Fruit fly (Drosophila melanogaster) whole organism, prepupa: ENCODE results near the gene Kr-h1.

Experiments
- Blimp-1 ChIP-seq: fragments of 200-800 bp; sonication (Bioruptor generic); optimal IDR thresholded peaks from 3 replicates; lab custom pipeline; 2017; ENCODE audit warnings: missing biosample characterization, missing genetic modification characterization, mild to moderate bottlenecking, moderate library complexity, missing genetic modification reagents
- CG10631 ChIP-seq: fragments of 200-800 bp; sonication (Bioruptor generic); optimal IDR thresholded peaks from 2 replicates; lab custom pipeline; 2016; ENCODE audit warnings: missing biosample characterization, missing genetic modification characterization
- CG11294 ChIP-seq: fragments of 200-800 bp; sonication (Bioruptor generic); IDR thresholded peaks from 2 replicates; pipeline ENCODE4 v1.3.6; 2022; ENCODE audit warnings: missing biosample characterization, missing genetic modification characterization
- CG11762 ChIP-seq: fragments of 200-800 bp; sonication (Bioruptor generic); optimal IDR thresholded peaks from 3 replicates; lab custom pipeline; 2016; ENCODE audit warnings: missing biosample characterization, missing genetic modification characterization; ENCODE audit not compliant: insufficient read depth
- CG11902 ChIP-seq: fragments of 200-800 bp; sonication (Bioruptor generic); optimal IDR thresholded peaks from 3 replicates; lab custom pipeline; 2016; ENCODE audit warnings: missing biosample characterization, missing genetic modification characterization
- CG15336 ChIP-seq: fragments of 200-800 bp; sonication (Bioruptor generic); IDR thresholded peaks from 2 replicates; pipeline ENCODE4 v1.3.6; 2022; ENCODE audit warnings: missing biosample characterization, missing genetic modification characterization
- CG1621 ChIP-seq: fragments of 200-800 bp; sonication (Bioruptor generic); optimal IDR thresholded peaks from 3 replicates; lab custom pipeline; 2018; ENCODE audit warnings: missing biosample characterization, mild to moderate bottlenecking, missing genetic modification characterization
- CG16779 ChIP-seq: fragments of 200-800 bp; sonication (Bioruptor generic); optimal IDR thresholded peaks from 3 replicates; lab custom pipeline; 2017; ENCODE audit warnings: missing biosample characterization, mild to moderate bottlenecking, missing genetic modification characterization
- CG3032 ChIP-seq: fragments of 200-800 bp; optimal IDR thresholded peaks from 2 replicates; lab custom pipeline; 2019; ENCODE audit warnings: missing biosample characterization, mild to moderate bottlenecking, missing genetic modification characterization, moderate library complexity
- CG31627 ChIP-seq: fragments of 200-800 bp; sonication (Bioruptor generic); optimal IDR thresholded peaks from 3 replicates; lab custom pipeline; 2016; ENCODE audit warnings: missing biosample characterization, missing genetic modification characterization
- CG32006 ChIP-seq: fragments of 200-800 bp; sonication (Bioruptor generic); optimal IDR thresholded peaks from 3 replicates; lab custom pipeline; 2017; ENCODE audit warnings: missing biosample characterization, mild to moderate bottlenecking, missing genetic modification characterization
- CG34406 ChIP-seq: fragments of 200-800 bp; sonication (Bioruptor generic); optimal IDR thresholded peaks from 3 replicates; lab custom pipeline; 2016; ENCODE audit warnings: missing biosample characterization, missing genetic modification characterization
- CG3919 ChIP-seq: fragments of 200-800 bp; sonication (Bioruptor generic); optimal IDR thresholded peaks from 3 replicates; lab custom pipeline; 2016; ENCODE audit warnings: missing biosample characterization, missing genetic modification characterization
- CG6163 ChIP-seq: fragments of 200-800 bp; sonication (Bioruptor generic); IDR thresholded peaks from 3 replicates; pipeline ENCODE4 v1.3.6; 2022; ENCODE audit warnings: missing biosample characterization, missing genetic modification characterization
- CG6276 ChIP-seq: fragments of 200-800 bp; sonication (Bioruptor generic); optimal IDR thresholded peaks from 2 replicates; lab custom pipeline; 2017; ENCODE audit warnings: missing biosample characterization, mild to moderate bottlenecking, missing genetic modification characterization
- CG6854 ChIP-seq: fragments of 200-800 bp; sonication (Bioruptor generic); optimal IDR thresholded peaks from 2 replicates; lab custom pipeline; 2017; ENCODE audit warnings: missing biosample characterization, mild to moderate bottlenecking, missing genetic modification characterization
- CG7368 ChIP-seq: fragments of 200-800 bp; sonication (Bioruptor generic); optimal IDR thresholded peaks from 3 replicates; lab custom pipeline; 2016; ENCODE audit warnings: missing biosample characterization, missing genetic modification characterization
- CG8119 ChIP-seq: fragments of 200-800 bp; sonication (Bioruptor generic); IDR thresholded peaks from 3 replicates; pipeline ENCODE4 v1.3.6; 2022; ENCODE audit warnings: missing biosample characterization, missing genetic modification characterization
- CG8319 ChIP-seq: fragments of 200-800 bp; sonication (Bioruptor generic); optimal IDR thresholded peaks from 3 replicates; lab custom pipeline; 2016; ENCODE audit warnings: missing biosample characterization, missing genetic modification characterization
- CG8632 ChIP-seq: fragments of 200-800 bp; sonication (Bioruptor generic); optimal IDR thresholded peaks from 3 replicates; lab custom pipeline; 2016; ENCODE audit warnings: missing biosample characterization, missing genetic modification characterization
- CG9139 ChIP-seq: fragments of 200-800 bp; sonication (Bioruptor generic); optimal IDR thresholded peaks from 3 replicates; lab custom pipeline; 2017; ENCODE audit warnings: missing biosample characterization, mild to moderate bottlenecking, missing genetic modification characterization
- Eip75B ChIP-seq: fragments of 200-800 bp; sonication (Bioruptor generic); optimal IDR thresholded peaks from 3 replicates; lab custom pipeline; 2016; ENCODE audit warnings: missing biosample characterization, missing genetic modification characterization
- Eip78C ChIP-seq: fragments of 200-800 bp; sonication (Bioruptor generic); peaks from one replicate; lab custom pipeline; 2016; ENCODE audit warnings: missing biosample characterization, missing genetic modification characterization
- Eip93F ChIP-seq: fragments of 200-800 bp; sonication (Bioruptor generic); optimal IDR thresholded peaks from 2 replicates; lab custom pipeline; 2016; ENCODE audit warnings: missing biosample characterization, mild to moderate bottlenecking, missing genetic modification characterization
- Ets21C ChIP-seq: fragments of 200-800 bp; sonication (Bioruptor generic); optimal IDR thresholded peaks from 3 replicates; lab custom pipeline; 2016; ENCODE audit warnings: missing biosample characterization, missing genetic modification characterization
- Ets96B ChIP-seq: fragments of 200-800 bp; optimal IDR thresholded peaks from 2 replicates; lab custom pipeline; 2019; ENCODE audit warnings: missing biosample characterization, mild to moderate bottlenecking, missing genetic modification characterization, moderate library complexity
- Hr38 ChIP-seq: sonication (Bioruptor generic); optimal IDR thresholded peaks from 2 replicates; lab custom pipeline; 2016; ENCODE audit warnings: missing biosample characterization, missing genetic modification characterization
- Hr39 ChIP-seq: fragments of 200-800 bp; sonication (Bioruptor generic); optimal IDR thresholded peaks from 2 replicates; lab custom pipeline; 2016; ENCODE audit warnings: missing biosample characterization, missing genetic modification characterization
- Met ChIP-seq: fragments of 200-800 bp; sonication (Bioruptor generic); optimal IDR thresholded peaks from 3 replicates; lab custom pipeline; 2016; ENCODE audit warnings: missing biosample characterization, missing genetic modification characterization
- OdsH ChIP-seq: fragments of 200-800 bp; sonication (Bioruptor generic); optimal IDR thresholded peaks from 3 replicates; lab custom pipeline; 2016; ENCODE audit warnings: missing biosample characterization, missing genetic modification characterization
- Sox102F ChIP-seq: fragments of 200-800 bp; sonication (Bioruptor generic); optimal IDR thresholded peaks from 2 replicates; lab custom pipeline; 2016; ENCODE audit warnings: missing biosample characterization, mild to moderate bottlenecking, missing genetic modification characterization
- Sox14 ChIP-seq: fragments of 200-800 bp; sonication (Bioruptor generic); optimal IDR thresholded peaks from 3 replicates; lab custom pipeline; 2016; ENCODE audit warnings: missing biosample characterization, missing genetic modification characterization
- achi ChIP-seq: fragments of 200-800 bp; sonication (Bioruptor generic); optimal IDR thresholded peaks from 3 replicates; lab custom pipeline; 2016; ENCODE audit warnings: missing biosample characterization, missing genetic modification characterization
- acj6 ChIP-seq: fragments of 200-800 bp; sonication (Bioruptor generic); optimal IDR thresholded peaks from 3 replicates; lab custom pipeline; 2016; ENCODE audit warnings: missing biosample characterization, missing genetic modification characterization
- fd59A ChIP-seq: fragments of 200-800 bp; sonication (Bioruptor generic); optimal IDR thresholded peaks from 2 replicates; lab custom pipeline; 2017; ENCODE audit warnings: missing biosample characterization, mild to moderate bottlenecking, missing genetic modification characterization, missing genetic modification reagents
- fd85E ChIP-seq: fragments of 200-800 bp; sonication (Bioruptor generic); optimal IDR thresholded peaks from 3 replicates; lab custom pipeline; 2016; ENCODE audit warnings: missing biosample characterization, missing genetic modification characterization
- fkh ChIP-seq: fragments of 200-800 bp; sonication (Bioruptor generic); optimal IDR thresholded peaks from 3 replicates; lab custom pipeline; 2017; ENCODE audit warnings: missing biosample characterization, mild to moderate bottlenecking, missing genetic modification characterization, moderate library complexity
- net ChIP-seq: fragments of 200-800 bp; sonication (Bioruptor generic); optimal IDR thresholded peaks from 3 replicates; lab custom pipeline; 2016; ENCODE audit warnings: missing biosample characterization, missing genetic modification characterization
- spab ChIP-seq: fragments of 200-800 bp; sonication (Bioruptor generic); optimal IDR thresholded peaks from 2 replicates; lab custom pipeline; 2017; ENCODE audit warnings: missing biosample characterization, mild to moderate bottlenecking, missing genetic modification characterization, missing genetic modification reagents
- ss ChIP-seq, 2 experiments: fragments of 200-800 bp; sonication (Bioruptor generic); optimal IDR thresholded peaks; 2 replicates in 1 of 2; 3 replicates in 1 of 2; lab custom pipeline; 2017 to 2018; ENCODE audit warnings: mild to moderate bottlenecking in 2 of 2, missing biosample characterization in 2 of 2, missing genetic modification characterization in 2 of 2, moderate library complexity in 1 of 2
- svp ChIP-seq: fragments of 200-800 bp; sonication (Bioruptor generic); peaks from one replicate; lab custom pipeline; 2016; ENCODE audit warnings: missing biosample characterization, missing genetic modification characterization
- vri ChIP-seq: fragments of 200-800 bp; sonication (Bioruptor generic); optimal IDR thresholded peaks from 3 replicates; lab custom pipeline; 2016; ENCODE audit warnings: missing biosample characterization, mild to moderate bottlenecking, missing genetic modification characterization

Gene Kr-h1

dm6 chr2L:6080329-6080728 lies 2.1 kb upstream of the Kr-h1 start:
- TF ChIP-seq CG8319 (GFP tag; lab: Kevin White, UChicago) (no peak), net (GFP tag; lab: Kevin White, UChicago) (no peak), CG6163 (GFP tag; lab: Robert Waterston, UW) (peak; percentile 28; the same call in 1 of the 3 replicates), CG6854 (no peak), achi (GFP tag; lab: Kevin White, UChicago) (no peak), fkh (peak; percentile 91), CG16779 (tag; lab: Kevin White, UChicago) (peak; percentile 39), fd59A (GFP tag; lab: Kevin White, UChicago) (no peak)

- TF ChIP-seq CG31627 (GFP tag; lab: Kevin White, UChicago), result no peak
- no peak for TF ChIP-seq Sox14 (GFP tag; lab: Kevin White, UChicago)
- TF ChIP-seq Eip93F (GFP tag; lab: Kevin White, UChicago), result peak; percentile 73
- TF ChIP-seq CG32006 (GFP tag; lab: Kevin White, UChicago), result no peak
- TF ChIP-seq svp (GFP tag; lab: Kevin White, UChicago), result peak; percentile 93
- no peak for TF ChIP-seq Ets21C
- no peak for TF ChIP-seq CG8319 (GFP tag; lab: Kevin White, UChicago)
- TF ChIP-seq CG8632 (GFP tag; lab: Kevin White, UChicago), result no peak
- TF ChIP-seq CG11762 (GFP tag; lab: Kevin White, UChicago), result no peak
- peak; percentile 54 to 73 for TF ChIP-seq ss (GFP tag; optimal IDR thresholded peaks at IDR 0.05; lab: Kevin White, UChicago)
- TF ChIP-seq CG7368 (GFP tag; lab: Kevin White, UChicago), result no peak
- no peak for TF ChIP-seq CG3032 (tag; lab: Kevin White, UChicago)
- TF ChIP-seq Eip78C (GFP tag; lab: Kevin White, UChicago), result peak; percentile 93
- TF ChIP-seq Hr39 (GFP tag; lab: Kevin White, UChicago), result peak; percentile 4
- no peak for TF ChIP-seq CG3919
- no peak for TF ChIP-seq Eip75B
- TF ChIP-seq CG10631, result no peak
- TF ChIP-seq OdsH, result no peak
- no peak for TF ChIP-seq fd85E (GFP tag; lab: Kevin White, UChicago)
- peak; percentile 100 for TF ChIP-seq Met (GFP tag; lab: Kevin White, UChicago)
- peak; percentile 72 for TF ChIP-seq CG6854
- no peak for TF ChIP-seq Hr38 (GFP tag; lab: Kevin White, UChicago)
- no peak for TF ChIP-seq CG34406 (GFP tag; lab: Kevin White, UChicago)
- TF ChIP-seq CG1621 (tag; lab: Kevin White, UChicago), result no peak
- TF ChIP-seq CG6163 (GFP tag; lab: Robert Waterston, UW), result peak; percentile 29; the same call in 1 of the 3 replicates
- peak; percentile 42 for TF ChIP-seq Blimp-1 (GFP tag; lab: Kevin White, UChicago)
- TF ChIP-seq CG15336, result no peak
These were observed 1.1 kb upstream of the Kr-h1 start for dm6 chr2L:6081134-6081832.

dm6 chr2L:6082936-6083627 lies 679 bp downstream of the Kr-h1 start:
- no peak for TF ChIP-seq Eip75B
- TF ChIP-seq CG11294 (GFP tag; lab: Robert Waterston, UW), result no peak
- no peak for TF ChIP-seq CG11762 (GFP tag; lab: Kevin White, UChicago)
- no peak for TF ChIP-seq CG8119 (GFP tag; lab: Robert Waterston, UW)
- no peak for TF ChIP-seq ss (GFP tag; optimal IDR thresholded peaks at IDR 0.05; lab: Kevin White, UChicago)
- no peak for TF ChIP-seq spab (GFP tag; lab: Kevin White, UChicago)
- TF ChIP-seq Hr38 (GFP tag; lab: Kevin White, UChicago), result no peak
- no peak for TF ChIP-seq Blimp-1 (GFP tag; lab: Kevin White, UChicago)
- peak; percentile 82 for TF ChIP-seq vri (GFP tag; lab: Kevin White, UChicago)
- TF ChIP-seq acj6 (GFP tag; lab: Kevin White, UChicago), result no peak
- TF ChIP-seq svp (GFP tag; lab: Kevin White, UChicago), result peak; percentile 35
- no peak for TF ChIP-seq Ets96B (tag; lab: Kevin White, UChicago)
- TF ChIP-seq CG6854, result no peak
- TF ChIP-seq CG9139 (GFP tag; lab: Kevin White, UChicago), result no peak
- TF ChIP-seq Eip78C (GFP tag; lab: Kevin White, UChicago), result peak; percentile 59
- peak; percentile 94 for TF ChIP-seq fkh
- TF ChIP-seq CG11902, result no peak
- no peak for TF ChIP-seq Sox102F (GFP tag; lab: Kevin White, UChicago)
- TF ChIP-seq CG16779 (tag; lab: Kevin White, UChicago), result peak; percentile 39
- TF ChIP-seq CG6276 (GFP tag; lab: Kevin White, UChicago), result no peak
- TF ChIP-seq, all 60 proteins: peak for 5
